Fruit fly (Drosophila melanogaster) whole organism, wandering third instar larva: Measurements from ENCODE around the gene CG14006.

Experiments
- Abd-B ChIP-seq: fragments of >200 bp; optimal IDR thresholded peaks from 2 replicates; lab custom pipeline; 2017; ENCODE audit warnings: missing biosample characterization, missing genetic modification characterization
- CG32264 ChIP-seq: fragments of 200-800 bp; sonication (Bioruptor generic); optimal IDR thresholded peaks from 2 replicates; lab custom pipeline; 2016; ENCODE audit warnings: missing biosample characterization, missing genetic modification characterization
- CG9705 ChIP-seq: fragments of 200-800 bp; sonication (Bioruptor generic); optimal IDR thresholded peaks from 2 replicates; lab custom pipeline; 2018; ENCODE audit warnings: missing biosample characterization, mild to moderate bottlenecking, missing genetic modification characterization
- GATAd ChIP-seq: sonication (Bioruptor generic); optimal IDR thresholded peaks from 2 replicates; lab custom pipeline; 2016; ENCODE audit warnings: missing biosample characterization, missing genetic modification characterization
- HLH106 ChIP-seq: fragments of 200-800 bp; optimal IDR thresholded peaks from 3 replicates; lab custom pipeline; 2019; ENCODE audit warnings: missing biosample characterization, mild to moderate bottlenecking, missing genetic modification characterization, moderate library complexity
- Hr78 ChIP-seq: fragments of >200 bp; optimal IDR thresholded peaks from 2 replicates; lab custom pipeline; 2017; ENCODE audit warnings: missing biosample characterization, missing genetic modification characterization
- Hr83 ChIP-seq: fragments of 200-300 bp; sonication (Bioruptor generic); optimal IDR thresholded peaks from 2 replicates; lab custom pipeline; 2016; ENCODE audit warnings: missing biosample characterization, mild to moderate bottlenecking, missing genetic modification characterization, moderate library complexity; ENCODE audit not compliant: poor library complexity, severe bottlenecking
- Jra ChIP-seq: sonication (Bioruptor generic); optimal IDR thresholded peaks from 2 replicates; lab custom pipeline; 2016; ENCODE audit warnings: missing biosample characterization, missing genetic modification characterization
- Myc ChIP-seq: fragments of >200 bp; optimal IDR thresholded peaks from 2 replicates; lab custom pipeline; 2017
- N ChIP-seq: fragments of >200 bp; optimal IDR thresholded peaks from 2 replicates; lab custom pipeline; 2018; ENCODE audit warnings: missing biosample characterization, missing external identifiers, missing genetic modification characterization
- OdsH ChIP-seq: fragments of 200-800 bp; sonication (Bioruptor generic); optimal IDR thresholded peaks from 2 replicates; lab custom pipeline; 2016; ENCODE audit warnings: missing biosample characterization, mild to moderate bottlenecking, missing genetic modification characterization
- Rel ChIP-seq, 2 experiments: fragments of 200-800 bp; sonication (Bioruptor generic) in 1 of 2; optimal IDR thresholded peaks; 2 replicates in 1 of 2; 3 replicates in 1 of 2; lab custom pipeline; 2016 to 2019; ENCODE audit warnings: mild to moderate bottlenecking in 2 of 2, missing biosample characterization in 2 of 2, missing genetic modification characterization in 2 of 2, moderate library complexity in 1 of 2
- Sp1 ChIP-seq: fragments of 200-800 bp; sonication (Bioruptor generic); optimal IDR thresholded peaks from 3 replicates; lab custom pipeline; 2019; ENCODE audit warnings: missing biosample characterization, mild to moderate bottlenecking, missing genetic modification characterization, moderate library complexity
- br ChIP-seq: fragments of 200-800 bp; sonication (Bioruptor generic); optimal IDR thresholded peaks from 2 replicates; lab custom pipeline; 2016; ENCODE audit warnings: missing biosample characterization, missing genetic modification characterization
- dl ChIP-seq, 2 experiments: fragments of 175-275, 200-275 bp in 1 of 2; fragments of 200-275 bp in 1 of 2; sonication (Bioruptor generic); optimal IDR thresholded peaks; lab custom pipeline; 2018; ENCODE audit warnings: mild to moderate bottlenecking in 2 of 2, missing biosample characterization in 2 of 2, missing genetic modification characterization in 2 of 2, moderate library complexity in 2 of 2; ENCODE audit not compliant: partially characterized antibody in 2 of 2, insufficient read depth in 1 of 2
- dsf ChIP-seq: sonication (Bioruptor generic); optimal IDR thresholded peaks from 2 replicates; lab custom pipeline; 2016; ENCODE audit warnings: missing biosample characterization, missing genetic modification characterization, borderline replicate concordance
- ey ChIP-seq: fragments of 200-800 bp; sonication (Bioruptor generic); optimal IDR thresholded peaks from 2 replicates; lab custom pipeline; 2016; ENCODE audit warnings: missing biosample characterization, missing genetic modification characterization
- foxo ChIP-seq, 2 experiments: fragments of 200-800 bp; sonication (Bioruptor generic); optimal IDR thresholded peaks; 2 replicates in 1 of 2; 3 replicates in 1 of 2; lab custom pipeline; 2016 to 2017; ENCODE audit warnings: missing biosample characterization in 2 of 2, missing genetic modification characterization in 2 of 2
- fru ChIP-seq: fragments of 200-800 bp; sonication (Bioruptor generic); optimal IDR thresholded peaks from 3 replicates; lab custom pipeline; 2016; ENCODE audit warnings: missing biosample characterization, mild to moderate bottlenecking, missing genetic modification characterization
- h ChIP-seq: fragments of 200-800 bp; sonication (Bioruptor generic); optimal IDR thresholded peaks from 3 replicates; lab custom pipeline; 2016; ENCODE audit warnings: missing biosample characterization, mild to moderate bottlenecking, missing genetic modification characterization
- jim ChIP-seq: fragments of 175-275, 200-325 bp; sonication (Bioruptor generic); optimal IDR thresholded peaks from 2 replicates; lab custom pipeline; 2016; ENCODE audit warnings: missing biosample characterization, mild to moderate bottlenecking, missing genetic modification characterization
- lola ChIP-seq: fragments of >200 bp; optimal IDR thresholded peaks from 2 replicates; lab custom pipeline; 2017; ENCODE audit warnings: missing biosample characterization, missing genetic modification characterization
- pan ChIP-seq: fragments of >200 bp; optimal IDR thresholded peaks from 2 replicates; lab custom pipeline; 2017
- psq ChIP-seq: fragments of 200-800 bp; sonication (Bioruptor generic); optimal IDR thresholded peaks from 3 replicates; lab custom pipeline; 2017; ENCODE audit warnings: missing biosample characterization, mild to moderate bottlenecking, missing genetic modification characterization, moderate library complexity
- rgr ChIP-seq: fragments of 200-800 bp; sonication (Bioruptor generic); optimal IDR thresholded peaks from 3 replicates; lab custom pipeline; 2016; ENCODE audit warnings: missing biosample characterization, mild to moderate bottlenecking, missing genetic modification characterization
- sage ChIP-seq: fragments of 200-800 bp; sonication (Bioruptor generic); optimal IDR thresholded peaks from 2 replicates; lab custom pipeline; 2016; ENCODE audit warnings: missing biosample characterization, mild to moderate bottlenecking, missing genetic modification characterization
- sv ChIP-seq: fragments of 200-800 bp; sonication (Bioruptor generic); optimal IDR thresholded peaks from 3 replicates; lab custom pipeline; 2016; ENCODE audit warnings: missing biosample characterization, missing genetic modification characterization
- tai ChIP-seq: sonication (Bioruptor generic); optimal IDR thresholded peaks from 2 replicates; lab custom pipeline; 2016; ENCODE audit warnings: missing biosample characterization, missing genetic modification characterization
- usp ChIP-seq: fragments of >200 bp; optimal IDR thresholded peaks from 2 replicates; lab custom pipeline; 2017; ENCODE audit warnings: missing biosample characterization, missing genetic modification characterization
- woc ChIP-seq: sonication (Bioruptor generic); optimal IDR thresholded peaks from 2 replicates; lab custom pipeline; 2016; ENCODE audit warnings: missing biosample characterization, mild to moderate bottlenecking, missing genetic modification characterization

CG14006 gene

dm6 chr2L:5743537-5744148 is 15.0 kb upstream of the CG14006 start:
- TF ChIP-seq rgr (GFP tag; lab: Kevin White, UChicago) = no peak
- TF ChIP-seq foxo (GFP tag; optimal IDR thresholded peaks at IDR 0.05; lab: Kevin White, UChicago) = peak in 1 of 2 experiments; percentile 19
- peak; percentile 25 for TF ChIP-seq HLH106
- no peak for TF ChIP-seq Hr83

- TF ChIP-seq h (GFP tag; lab: Kevin White, UChicago) (no peak), Myc (lab: Kevin White, UChicago) (no peak), lola (GFP tag; lab: Kevin White, UChicago) (no peak), psq (no peak), ey (GFP tag; lab: Kevin White, UChicago) (no peak), CG9705 (GFP tag; lab: Kevin White, UChicago) (no peak), N (GFP tag; lab: Kevin White, UChicago) (no peak), br (GFP tag; lab: Kevin White, UChicago) (no peak), pan (lab: Kevin White, UChicago) (no peak), GATAd (GFP tag; lab: Kevin White, UChicago) (no peak), rgr (GFP tag; lab: Kevin White, UChicago) (no peak), woc (GFP tag; lab: Kevin White, UChicago) (no peak), foxo (GFP tag; optimal IDR thresholded peaks at IDR 0.05; lab: Kevin White, UChicago) (no peak), jim (GFP tag; lab: Kevin White, UChicago) (no peak), Jra (no peak), Hr78 (GFP tag; lab: Kevin White, UChicago) (no peak), sv (GFP tag; lab: Kevin White, UChicago) (no peak), Rel (GFP tag; optimal IDR thresholded peaks at IDR 0.05; lab: Kevin White, UChicago) (no peak), Rel (tag; optimal IDR thresholded peaks at IDR 0.05; lab: Kevin White, UChicago) (no peak)
Observed at dm6 chr2L:5742437-5742836, 13.8 kb upstream of the CG14006 start.

dm6 chr2L:5741144-5741543 is 12.5 kb upstream of the CG14006 start, which contains the start of gene CG11147:
Gene CG11147 (minus strand): TSS chr2L:5741244.
- TF ChIP-seq sage (GFP tag; lab: Kevin White, UChicago) (no peak), br (GFP tag; lab: Kevin White, UChicago) (no peak), lola (GFP tag; lab: Kevin White, UChicago) (no peak), fru (GFP tag; lab: Kevin White, UChicago) (no peak), Jra (no peak), Rel (GFP tag; optimal IDR thresholded peaks at IDR 0.05; lab: Kevin White, UChicago) (no peak), Rel (tag; optimal IDR thresholded peaks at IDR 0.05; lab: Kevin White, UChicago) (no peak), CG9705 (GFP tag; lab: Kevin White, UChicago) (no peak), ey (GFP tag; lab: Kevin White, UChicago) (no peak), Hr83 (no peak), dl (GFP tag; optimal IDR thresholded peaks at IDR 0.05; lab: Kevin White, UChicago; ENCODE audit: insufficient read depth in 1 of 2, partially characterized antibody in 2 of 2) (no peak), tai (GFP tag; lab: Kevin White, UChicago) (no peak), N (GFP tag; lab: Kevin White, UChicago) (no peak)

dm6 chr2L:5740740-5741139 is 12.1 kb upstream of the CG14006 start:
- TF ChIP-seq Hr78 (GFP tag; lab: Kevin White, UChicago) (no peak), CG32264 (no peak), sv (GFP tag; lab: Kevin White, UChicago) (no peak), Abd-B (GFP tag; lab: Kevin White, UChicago) (no peak), OdsH (GFP tag; lab: Kevin White, UChicago) (no peak), usp (GFP tag; lab: Kevin White, UChicago) (no peak), N (GFP tag; lab: Kevin White, UChicago) (no peak), Sp1 (GFP tag; lab: Kevin White, UChicago) (no peak), rgr (GFP tag; lab: Kevin White, UChicago) (no peak), Hr83 (no peak)

- TF ChIP-seq CG32264 (no peak), sage (GFP tag; lab: Kevin White, UChicago) (no peak), HLH106 (no peak), fru (GFP tag; lab: Kevin White, UChicago) (no peak), Jra (no peak), Hr83 (no peak), Hr78 (GFP tag; lab: Kevin White, UChicago) (no peak), sv (GFP tag; lab: Kevin White, UChicago) (no peak), ey (GFP tag; lab: Kevin White, UChicago) (no peak), pan (lab: Kevin White, UChicago) (no peak), h (GFP tag; lab: Kevin White, UChicago) (no peak), dsf (GFP tag; lab: Kevin White, UChicago) (no peak), br (GFP tag; lab: Kevin White, UChicago) (no peak), usp (GFP tag; lab: Kevin White, UChicago) (no peak), Rel (GFP tag; optimal IDR thresholded peaks at IDR 0.05; lab: Kevin White, UChicago) (no peak), Rel (tag; optimal IDR thresholded peaks at IDR 0.05; lab: Kevin White, UChicago) (no peak)
Observed at dm6 chr2L:5730432-5730831, 1.8 kb upstream of the CG14006 start.
